Worm (Caenorhabditis elegans): ENCODE data around the gene M106.8.
A peak's percentile ranks its signal among the peaks of the same experiment; 100 is the strongest.

M106.8 gene

DNA sequence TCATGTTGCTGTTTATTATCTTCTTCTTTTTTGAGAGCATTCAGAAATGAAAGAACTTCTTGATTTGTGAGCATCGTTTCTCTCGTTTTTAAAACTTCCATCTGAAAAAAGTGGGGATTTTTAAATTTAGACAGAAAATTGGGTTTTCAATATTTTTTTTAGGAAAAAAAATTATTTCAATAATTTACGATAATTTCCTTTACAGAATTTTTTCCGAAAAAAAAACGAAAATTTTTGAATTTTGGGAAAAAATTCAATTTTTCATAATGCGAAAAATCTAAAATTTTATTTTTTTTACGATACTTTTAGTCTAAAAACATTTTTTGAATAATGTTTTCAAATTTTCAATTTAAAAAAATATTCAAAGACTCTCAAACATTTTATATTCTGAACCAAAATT lies 13.7 kb upstream of the M106.8 start, which contains the start of gene M106.7:
Gene M106.7, minus strand, starts transcription at position 101 of the 400 bp plus-strand sequence.
- TF ChIP-seq grh-1 (GFP tag; IDR thresholded peaks at IDR 0.05), result no peak
- no peak for TF ChIP-seq fos-1 (tag; optimal IDR thresholded peaks at IDR 0.05)
- TF ChIP-seq aly-2 (tag; optimal IDR thresholded peaks at IDR 0.05), result no peak
- no peak for TF ChIP-seq F16B12.6 (tag; optimal IDR thresholded peaks at IDR 0.05)
- TF ChIP-seq nhr-77 (tag; optimal IDR thresholded peaks at IDR 0.05), result no peak
- TF ChIP-seq fkh-10 (GFP tag; optimal IDR thresholded peaks at IDR 0.05), result no peak
- TF ChIP-seq ceh-82 (tag; optimal IDR thresholded peaks at IDR 0.05), result no peak
- TF ChIP-seq sup-37 (GFP tag; optimal IDR thresholded peaks at IDR 0.05), result no peak
- no peak for TF ChIP-seq nhr-85 (tag)
- TF ChIP-seq lin-14 (GFP tag; optimal IDR thresholded peaks at IDR 0.05), result no peak
- no peak for TF ChIP-seq zag-1 (tag; optimal IDR thresholded peaks at IDR 0.05)
- no peak for TF ChIP-seq mep-1 (tag; optimal IDR thresholded peaks at IDR 0.05)
- no peak for TF ChIP-seq elt-3 (tag; optimal IDR thresholded peaks at IDR 0.05)
- no peak for TF ChIP-seq blmp-1 (tag; optimal IDR thresholded peaks at IDR 0.05)
- no peak for TF ChIP-seq egl-13 (tag; optimal IDR thresholded peaks at IDR 0.05)
- TF ChIP-seq nhr-84 (tag; optimal IDR thresholded peaks at IDR 0.05), result no peak
- no peak for TF ChIP-seq unc-30 (tag; optimal IDR thresholded peaks at IDR 0.05)

DNA sequence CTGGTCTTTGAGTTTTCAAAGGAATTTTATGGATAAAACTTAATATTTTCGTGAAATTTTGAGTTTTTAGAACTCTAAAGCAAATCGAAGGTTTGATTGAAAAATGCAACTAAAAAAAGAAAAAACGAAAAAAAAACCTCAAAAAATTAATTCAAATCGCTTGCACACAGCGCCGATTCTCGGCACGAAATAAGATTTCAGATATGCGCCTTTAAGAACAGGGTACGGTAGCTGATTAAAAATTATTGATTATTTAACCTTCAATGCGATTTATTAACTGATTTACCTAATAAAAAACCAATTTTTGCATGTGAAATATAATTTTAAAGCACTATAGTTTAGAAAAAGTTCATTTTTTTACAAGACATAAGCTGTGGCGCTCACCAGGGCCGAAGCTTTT lies 9.5 kb upstream of the M106.8 start:
- no peak for TF ChIP-seq blmp-1 (tag; optimal IDR thresholded peaks at IDR 0.05)
- no peak for TF ChIP-seq swsn-7 (tag; optimal IDR thresholded peaks at IDR 0.05)
- TF ChIP-seq sox-4 (tag; optimal IDR thresholded peaks at IDR 0.05), result no peak
- no peak for TF ChIP-seq grh-1 (GFP tag; IDR thresholded peaks at IDR 0.05)
- no peak for TF ChIP-seq ama-1 (optimal IDR thresholded peaks at IDR 0.05)

DNA sequence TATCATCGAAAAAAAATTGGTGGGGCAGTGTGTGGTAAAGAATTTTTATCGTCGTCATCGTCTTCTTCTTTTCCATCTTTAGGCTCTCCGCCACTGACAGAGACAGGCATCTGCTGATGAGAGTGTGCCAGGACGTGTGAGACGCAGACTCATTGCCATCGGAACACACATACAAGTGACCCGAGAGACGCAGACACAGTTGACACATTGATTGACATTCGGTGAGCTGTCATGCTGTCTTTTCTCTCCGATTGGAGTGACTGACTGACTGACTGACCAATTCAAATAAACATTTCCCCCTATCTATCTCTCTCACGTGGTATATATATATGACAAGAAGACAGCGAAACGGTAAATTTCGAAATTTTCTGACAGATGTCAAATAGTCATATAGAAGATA lies 7.7 kb upstream of the M106.8 start:
- no peak for TF ChIP-seq sup-37 (GFP tag; optimal IDR thresholded peaks at IDR 0.05)
- TF ChIP-seq elt-3 (tag; optimal IDR thresholded peaks at IDR 0.05), result peak in 2 of 6 experiments; percentile 52 to 78
- peak; percentile 51 for TF ChIP-seq lir-3 (tag; optimal IDR thresholded peaks at IDR 0.05; ENCODE audit: poor library complexity)
- TF ChIP-seq lin-15B (tag; optimal IDR thresholded peaks at IDR 0.05), result no peak
- TF ChIP-seq mep-1 (tag; optimal IDR thresholded peaks at IDR 0.05), result peak; percentile 89
- peak; percentile 87 for TF ChIP-seq snu-23 (GFP tag; optimal IDR thresholded peaks at IDR 0.05)
- peak; percentile 55 for TF ChIP-seq xbp-1 (tag; optimal IDR thresholded peaks at IDR 0.05)
- peak; percentile 68 for TF ChIP-seq swsn-7 (tag; optimal IDR thresholded peaks at IDR 0.05)
- TF ChIP-seq fkh-8 (tag; optimal IDR thresholded peaks at IDR 0.05), result peak; percentile 61
- TF ChIP-seq ceh-88 (GFP tag; IDR thresholded peaks at IDR 0.05), result peak; percentile 55
- no peak for TF ChIP-seq hpl-2 (GFP tag; optimal IDR thresholded peaks at IDR 0.05)
- peak; percentile 59 for TF ChIP-seq egl-13 (tag; optimal IDR thresholded peaks at IDR 0.05)
- TF ChIP-seq unc-62 (GFP tag; optimal IDR thresholded peaks at IDR 0.05), result peak; percentile 41
- TF ChIP-seq blmp-1 (tag; optimal IDR thresholded peaks at IDR 0.05), result no peak
- TF ChIP-seq nhr-237 (tag; optimal IDR thresholded peaks at IDR 0.05), result no peak
- TF ChIP-seq ceh-90 (tag; optimal IDR thresholded peaks at IDR 0.05), result no peak
- TF ChIP-seq Y116A8C.19 (tag; optimal IDR thresholded peaks at IDR 0.05; ENCODE audit: borderline replicate concordance), result no peak
- TF ChIP-seq unc-30 (tag; optimal IDR thresholded peaks at IDR 0.05), result no peak
- TF ChIP-seq ets-5 (GFP tag; IDR thresholded peaks at IDR 0.05), result no peak
- TF ChIP-seq nhr-85 (tag), result peak; percentile 97
- no peak for TF ChIP-seq unc-130 (tag; optimal IDR thresholded peaks at IDR 0.05)
- no peak for TF ChIP-seq aly-2 (tag; optimal IDR thresholded peaks at IDR 0.05)
- no peak for TF ChIP-seq egl-27 (tag; optimal IDR thresholded peaks at IDR 0.05)
- peak; percentile 56 for TF ChIP-seq rnt-1 (tag; optimal IDR thresholded peaks at IDR 0.05)
- TF ChIP-seq fos-1 (tag; optimal IDR thresholded peaks at IDR 0.05), result no peak
- TF ChIP-seq nhr-12 (tag; optimal IDR thresholded peaks at IDR 0.05), result no peak
- peak; percentile 39 for TF ChIP-seq C16A3.4 (tag; optimal IDR thresholded peaks at IDR 0.05)
- TF ChIP-seq grh-1 (GFP tag; IDR thresholded peaks at IDR 0.05), result no peak
- TF ChIP-seq efl-1 (optimal IDR thresholded peaks at IDR 0.05), result peak; percentile 65 to 67
- TF ChIP-seq efl-1 (GFP tag; optimal IDR thresholded peaks at IDR 0.05 in 1 of 2), result peak; percentile 56 to 95
- no peak for TF ChIP-seq mab-9 (GFP tag; IDR thresholded peaks at IDR 0.05)
- no peak for TF ChIP-seq pqm-1 (tag; optimal IDR thresholded peaks at IDR 0.05)
- peak; percentile 63 for TF ChIP-seq skn-1 (tag; optimal IDR thresholded peaks at IDR 0.05)
- no peak for TF ChIP-seq fkh-4 (tag; optimal IDR thresholded peaks at IDR 0.05; ENCODE audit: borderline replicate concordance)
- peak; percentile 99 for TF ChIP-seq lin-14 (GFP tag; optimal IDR thresholded peaks at IDR 0.05)
- TF ChIP-seq C04F5.9 (tag; optimal IDR thresholded peaks at IDR 0.05), result peak; percentile 76
- peak; percentile 51 for TF ChIP-seq snpc-4 (tag; optimal IDR thresholded peaks at IDR 0.05)
- peak; percentile 71 for TF ChIP-seq nhr-47 (tag; optimal IDR thresholded peaks at IDR 0.05)
- peak; percentile 68 to 80 for TF ChIP-seq lin-35 (GFP tag; optimal IDR thresholded peaks at IDR 0.05)
- TF ChIP-seq sptf-1 (tag; optimal IDR thresholded peaks at IDR 0.05), result no peak
- TF ChIP-seq aha-1 (tag; optimal IDR thresholded peaks at IDR 0.05), result peak; percentile 62
- TF ChIP-seq unc-98 (GFP tag; IDR thresholded peaks at IDR 0.05), result no peak

Data from whole organism, L1 larva.